Worm (Caenorhabditis elegans) whole organism, L4/young adult: ENCODE data around the gene irld-63.

Experiments used
- dao-5 ChIP-seq: sonication (generic microtip); optimal IDR thresholded peaks from 2 replicates; lab custom pipeline; 2016; ENCODE audit warnings: missing genotype, missing genetic modification characterization, moderate library complexity, missing compliant biosample characterization
- him-1 ChIP-seq: sonication (generic microtip); optimal IDR thresholded peaks from 2 replicates; lab custom pipeline; 2016; ENCODE audit warnings: missing genotype, missing genetic modification reagents, missing genetic modification characterization, missing compliant biosample characterization

ce11 chrII:2955656-2956115 is 25.2 kb downstream of the irld-63 start, which contains the start of gene irld-48:
- TF ChIP-seq dao-5 (tag; lab: Kevin White, UChicago), result no peak
- no peak for TF ChIP-seq him-1 (tag; lab: Kevin White, UChicago)
